Fruit fly (Drosophila melanogaster) whole organism, embryonic: Measurements from ENCODE around the gene CG13248.

Source experiments
- Aef1 ChIP-seq: fragments of 200-800 bp; sonication (Bioruptor generic); IDR thresholded peaks from 3 replicates; pipeline ENCODE4 v1.3.6; 2022; ENCODE audit warnings: missing biosample characterization, missing genetic modification characterization
- Antp ChIP-seq: fragments of 200-800 bp; sonication (Bioruptor generic); optimal IDR thresholded peaks from 3 replicates; lab custom pipeline; 2016; ENCODE audit warnings: missing biosample characterization, missing genetic modification characterization
- Blimp-1 ChIP-seq: fragments of 200-800 bp; sonication (Bioruptor generic); optimal IDR thresholded peaks from 3 replicates; lab custom pipeline; 2018; ENCODE audit warnings: missing biosample characterization, missing genetic modification characterization, mild to moderate bottlenecking, moderate library complexity, missing genetic modification reagents
- CG10209 ChIP-seq: fragments of 200-800 bp; sonication (Bioruptor generic); optimal IDR thresholded peaks from 3 replicates; lab custom pipeline; 2017; ENCODE audit warnings: missing biosample characterization, mild to moderate bottlenecking, missing genetic modification characterization, missing genetic modification reagents
- CG10543 ChIP-seq: fragments of 200-800 bp; sonication (Bioruptor generic); optimal IDR thresholded peaks from 3 replicates; lab custom pipeline; 2017; ENCODE audit warnings: missing biosample characterization, mild to moderate bottlenecking, missing genetic modification characterization, moderate library complexity
- CG11398 ChIP-seq: fragments of 200-800 bp; sonication (Bioruptor generic); optimal IDR thresholded peaks from 2 replicates; lab custom pipeline; 2016; ENCODE audit warnings: missing biosample characterization, missing genetic modification characterization
- CG11695 ChIP-seq: fragments of 200-800 bp; sonication (Bioruptor generic); IDR thresholded peaks from 3 replicates; pipeline ENCODE4 v1.3.6; 2022; ENCODE audit warnings: missing biosample characterization, missing genetic modification characterization
- CG13775 ChIP-seq: fragments of 200-800 bp; sonication (Bioruptor generic); optimal IDR thresholded peaks from 3 replicates; lab custom pipeline; 2017; ENCODE audit warnings: missing biosample characterization, mild to moderate bottlenecking, missing genetic modification characterization
- CG13894 ChIP-seq: fragments of 200-800 bp; sonication (Bioruptor generic); optimal IDR thresholded peaks from 3 replicates; lab custom pipeline; 2018; ENCODE audit warnings: missing biosample characterization, mild to moderate bottlenecking, missing genetic modification characterization, moderate library complexity
- CG16815 ChIP-seq: fragments of 200-800 bp; sonication (Bioruptor generic); optimal IDR thresholded peaks from 3 replicates; lab custom pipeline; 2017; ENCODE audit warnings: missing biosample characterization, mild to moderate bottlenecking, missing genetic modification characterization
- CG17612 ChIP-seq: fragments of 200-800 bp; sonication (Bioruptor generic); IDR thresholded peaks from 2 replicates; pipeline ENCODE4 v1.3.6; 2022; ENCODE audit warnings: missing biosample characterization, missing genetic modification characterization
- CG18011 ChIP-seq: fragments of 200-800 bp; sonication (Bioruptor generic); optimal IDR thresholded peaks from 2 replicates; lab custom pipeline; 2017; ENCODE audit warnings: missing biosample characterization, missing genetic modification characterization, mild to moderate bottlenecking, moderate library complexity, missing genotype
- CG2199 ChIP-seq: fragments of 200-800 bp; sonication (Bioruptor generic); IDR thresholded peaks from 3 replicates; pipeline ENCODE4 v1.3.6; 2022; ENCODE audit warnings: missing biosample characterization, missing genetic modification characterization
- CG5180 ChIP-seq: fragments of 200-800 bp; sonication (Bioruptor generic); optimal IDR thresholded peaks from 3 replicates; lab custom pipeline; 2017; ENCODE audit warnings: missing biosample characterization, missing genetic modification characterization, mild to moderate bottlenecking, moderate library complexity, missing genetic modification reagents
- CG6854 ChIP-seq: fragments of 200-800 bp; sonication (Bioruptor generic); optimal IDR thresholded peaks from 3 replicates; lab custom pipeline; 2017; ENCODE audit warnings: missing biosample characterization, mild to moderate bottlenecking, missing genetic modification characterization
- CG7271 ChIP-seq: fragments of 200-800 bp; sonication (Bioruptor generic); optimal IDR thresholded peaks from 2 replicates; lab custom pipeline; 2018; ENCODE audit warnings: missing biosample characterization, mild to moderate bottlenecking, missing genetic modification characterization, moderate library complexity
- CG8388 ChIP-seq: fragments of 200-800 bp; sonication (Bioruptor generic); optimal IDR thresholded peaks from 2 replicates; lab custom pipeline; 2019; ENCODE audit warnings: missing biosample characterization, mild to moderate bottlenecking, missing genetic modification characterization, moderate library complexity
- CG8478 ChIP-seq: fragments of >200 bp; optimal IDR thresholded peaks from 2 replicates; lab custom pipeline; 2018
- CHES-1-like ChIP-seq: fragments of 200-800 bp; sonication (Bioruptor generic); optimal IDR thresholded peaks from 2 replicates; lab custom pipeline; 2016; ENCODE audit warnings: missing biosample characterization, missing genetic modification characterization
- Dll ChIP-seq: fragments of 200-800 bp; sonication (Bioruptor generic); IDR thresholded peaks from 4 replicates; pipeline ENCODE4 v1.3.6; 2022; ENCODE audit warnings: missing biosample characterization, missing genetic modification characterization; ENCODE audit not compliant: partially characterized antibody
- MTF-1 ChIP-seq: fragments of 200-800 bp; sonication (Bioruptor generic); optimal IDR thresholded peaks from 2 replicates; lab custom pipeline; 2018; ENCODE audit warnings: missing biosample characterization, mild to moderate bottlenecking, missing genetic modification characterization, borderline replicate concordance
- Med ChIP-seq: fragments of 200-800 bp; sonication (Bioruptor generic); peaks from one replicate; lab custom pipeline; 2016; ENCODE audit warnings: missing biosample characterization, missing genetic modification characterization, mild to moderate bottlenecking, inconsistent platforms, moderate library complexity
- Myb ChIP-seq: fragments of 200-800 bp; sonication (Bioruptor generic); optimal IDR thresholded peaks from 2 replicates; lab custom pipeline; 2016; ENCODE audit warnings: missing biosample characterization, missing genetic modification characterization
- NfI ChIP-seq: fragments of 200-800 bp; sonication (Bioruptor generic); optimal IDR thresholded peaks from 3 replicates; lab custom pipeline; 2018; ENCODE audit warnings: missing biosample characterization, mild to moderate bottlenecking, missing genetic modification characterization, moderate library complexity
- Optix ChIP-seq: fragments of 200-800 bp; sonication (Bioruptor generic); IDR thresholded peaks from 3 replicates; pipeline ENCODE4 v1.3.6; 2022; ENCODE audit warnings: missing biosample characterization, missing genetic modification characterization
- Stat92E ChIP-seq, 3 experiments: fragments of >200 bp in 2 of 3; fragments of 200-800 bp in 1 of 3; sonication (Bioruptor generic) in 1 of 3; optimal IDR thresholded peaks; 2 replicates each; lab custom pipeline; 2017 to 2019; ENCODE audit warnings: missing biosample characterization in 3 of 3, missing genetic modification characterization in 3 of 3, mild to moderate bottlenecking in 1 of 3, moderate library complexity in 1 of 3
- TFAM ChIP-seq: fragments of 200-800 bp; sonication (Bioruptor generic); optimal IDR thresholded peaks from 2 replicates; lab custom pipeline; 2017; ENCODE audit warnings: missing biosample characterization, missing genetic modification characterization, inconsistent platforms
- ato ChIP-seq: fragments of 200-800 bp; sonication (Bioruptor generic); IDR thresholded peaks from 2 replicates; pipeline ENCODE4 v1.3.6; 2022; ENCODE audit warnings: missing biosample characterization, missing genetic modification characterization; ENCODE audit not compliant: partially characterized antibody
- cas ChIP-seq: fragments of 200-800 bp; sonication (Bioruptor generic); IDR thresholded peaks from 2 replicates; pipeline ENCODE4 v1.3.6; 2022; ENCODE audit warnings: missing biosample characterization, missing genetic modification characterization
- cg ChIP-seq: fragments of 200-800 bp; sonication (Bioruptor generic); optimal IDR thresholded peaks from 3 replicates; lab custom pipeline; 2019; ENCODE audit warnings: missing biosample characterization, mild to moderate bottlenecking, missing genetic modification characterization, moderate library complexity
- ci ChIP-seq: fragments of 200-800 bp; sonication (Bioruptor generic); IDR thresholded peaks from 3 replicates; pipeline ENCODE4 v1.3.6; 2022; ENCODE audit warnings: missing biosample characterization, missing genetic modification characterization
- h ChIP-seq: fragments of >200 bp; optimal IDR thresholded peaks from 2 replicates; lab custom pipeline; 2017
- kah ChIP-seq: fragments of 200-800 bp; sonication (Bioruptor generic); optimal IDR thresholded peaks from 2 replicates; lab custom pipeline; 2018; ENCODE audit warnings: missing biosample characterization, mild to moderate bottlenecking, missing genetic modification characterization
- ken ChIP-seq: fragments of 200-800 bp; sonication (Bioruptor generic); IDR thresholded peaks from 3 replicates; pipeline ENCODE4 v1.3.6; 2022; ENCODE audit warnings: missing biosample characterization, missing genetic modification characterization
- kni ChIP-seq: fragments of 200-800 bp; sonication (Bioruptor generic); optimal IDR thresholded peaks from 3 replicates; lab custom pipeline; 2017; ENCODE audit warnings: mild to moderate bottlenecking, missing biosample characterization, missing genetic modification reagents, missing genetic modification characterization
- lbe ChIP-seq: fragments of 200-800 bp; sonication (Bioruptor generic); optimal IDR thresholded peaks from 2 replicates; lab custom pipeline; 2016; ENCODE audit warnings: missing biosample characterization, mild to moderate bottlenecking, missing genetic modification characterization
- nerfin-2 ChIP-seq: fragments of 200-800 bp; sonication (Bioruptor generic); IDR thresholded peaks from 2 replicates; pipeline ENCODE4 v1.3.6; 2022; ENCODE audit warnings: missing biosample characterization, missing genetic modification characterization; ENCODE audit not compliant: partially characterized antibody
- nom ChIP-seq: fragments of 200-800 bp; sonication (Bioruptor generic); optimal IDR thresholded peaks from 2 replicates; lab custom pipeline; 2017; ENCODE audit warnings: missing biosample characterization, missing genetic modification characterization, mild to moderate bottlenecking, moderate library complexity, missing genetic modification reagents
- oc ChIP-seq: fragments of 200-800 bp; sonication (Bioruptor generic); optimal IDR thresholded peaks from 2 replicates; lab custom pipeline; 2018; ENCODE audit warnings: missing biosample characterization, mild to moderate bottlenecking, missing genetic modification characterization, moderate library complexity
- pan ChIP-seq, 4 experiments: fragments of >200 bp in 3 of 4; fragments of 200-800 bp in 1 of 4; sonication (Bioruptor generic) in 1 of 4; optimal IDR thresholded peaks in 3 of 4; IDR thresholded peaks in 1 of 4; 2 replicates each; pipeline versions ENCODE4 v1.3.6 to Lab custom; 2017 to 2022; ENCODE audit warnings: missing biosample characterization in 2 of 4, missing genetic modification characterization in 2 of 4, mixed read lengths in 1 of 4
- peb ChIP-seq: fragments of 200-800 bp; sonication (Bioruptor generic); IDR thresholded peaks from 2 replicates; pipeline ENCODE4 v1.3.6; 2022; ENCODE audit warnings: missing biosample characterization, missing genetic modification characterization
- psq ChIP-seq: fragments of 200-800 bp; sonication (Bioruptor generic); optimal IDR thresholded peaks from 2 replicates; lab custom pipeline; 2017; ENCODE audit warnings: missing biosample characterization, missing genetic modification characterization
- pum ChIP-seq: fragments of 200-800 bp; sonication (Bioruptor generic); optimal IDR thresholded peaks from 2 replicates; lab custom pipeline; 2016; ENCODE audit warnings: missing biosample characterization, missing genetic modification characterization
- ssp ChIP-seq: fragments of 200-800 bp; sonication (Bioruptor generic); IDR thresholded peaks from 2 replicates; pipeline ENCODE4 v1.3.6; 2022; ENCODE audit warnings: missing biosample characterization, missing genetic modification characterization
- tna ChIP-seq: fragments of 200-800 bp; sonication (Bioruptor generic); IDR thresholded peaks from 2 replicates; pipeline ENCODE4 v1.3.6; 2022; ENCODE audit warnings: missing biosample characterization, missing genetic modification characterization; ENCODE audit not compliant: partially characterized antibody
- twi ChIP-seq: fragments of 200-800 bp; optimal IDR thresholded peaks from 2 replicates; lab custom pipeline; 2019; ENCODE audit warnings: missing biosample characterization, mild to moderate bottlenecking, missing genetic modification characterization, moderate library complexity

Gene CG13248

dm6 chr3L:20403493-20404379, 6.6 kb downstream of the CG13248 start (continued):
- TF ChIP-seq lbe (GFP tag; lab: Kevin White, UChicago) (peak; percentile 29), CG13894 (peak; percentile 76), CG10209 (no peak), kni (GFP tag; lab: Kevin White, UChicago) (no peak), Optix (GFP tag; lab: Robert Waterston, UW) (no peak), Aef1 (no peak), kah (GFP tag; lab: Kevin White, UChicago) (no peak), MTF-1 (no peak), oc (tag; lab: Kevin White, UChicago) (no peak), CG11695 (GFP tag; lab: Robert Waterston, UW) (no peak), Myb (GFP tag; lab: Kevin White, UChicago) (peak; percentile 21), CG18011 (GFP tag; lab: Kevin White, UChicago) (no peak), pum (no peak), CG7271 (tag; lab: Kevin White, UChicago) (no peak), nom (GFP tag; lab: Kevin White, UChicago) (peak; percentile 22), ci (GFP tag; lab: Robert Waterston, UW) (0 out of 3 replicates have a peak, but pooled peaks have one; percentile 27), CG6854 (GFP tag; lab: Kevin White, UChicago) (no peak), CG2199 (GFP tag; lab: Robert Waterston, UW) (0 out of 3 replicates have a peak, but pooled peaks have one; percentile 0)

dm6 chr3L:20402665-20403492, 7.5 kb downstream of the CG13248 start:
- TF ChIP-seq ato (GFP tag; lab: Robert Waterston, UW) = no peak
- TF ChIP-seq Antp (GFP tag; lab: Kevin White, UChicago) = no peak
- TF ChIP-seq CG13775 (GFP tag; lab: Kevin White, UChicago) = peak; percentile 45
- TF ChIP-seq TFAM (GFP tag; lab: Kevin White, UChicago) = no peak
- TF ChIP-seq Dll (GFP tag; lab: Robert Waterston, UW) = no peak
- no peak for TF ChIP-seq NfI (GFP tag; lab: Kevin White, UChicago)
- no peak for TF ChIP-seq cg (GFP tag; lab: Kevin White, UChicago)
- TF ChIP-seq CG16815 = peak; percentile 50
- no peak for TF ChIP-seq peb (GFP tag; lab: Robert Waterston, UW)
- no peak for TF ChIP-seq CG17612
- no peak for TF ChIP-seq CG10543 (GFP tag; lab: Kevin White, UChicago)
- TF ChIP-seq nerfin-2 = no peak
- no peak for TF ChIP-seq psq (GFP tag; lab: Kevin White, UChicago)
- TF ChIP-seq CHES-1-like (GFP tag; lab: Kevin White, UChicago) = peak; percentile 12
- peak in 1 of 3 experiments; percentile 10 for TF ChIP-seq Stat92E (GFP tag; optimal IDR thresholded peaks at IDR 0.05; lab: Kevin White, UChicago)
- TF ChIP-seq pan (optimal IDR thresholded peaks at IDR 0.05; lab: Kevin White, UChicago) = no peak
- no peak for TF ChIP-seq pan (GFP tag; optimal IDR thresholded peaks at IDR 0.05 in 1 of 2, IDR thresholded peaks at IDR 0.05 in 1 of 2)
- no peak for TF ChIP-seq CG8478
- TF ChIP-seq CG5180 = no peak
- no peak for TF ChIP-seq CG11398
- peak; percentile 85 for TF ChIP-seq twi (tag; lab: Kevin White, UChicago)
- peak; percentile 54 for TF ChIP-seq Med (GFP tag; lab: Kevin White, UChicago)
- TF ChIP-seq cas (GFP tag; lab: Robert Waterston, UW) = no peak
- 0 out of 3 replicates have a peak, but pooled peaks have one; percentile 13 for TF ChIP-seq ken (GFP tag; lab: Robert Waterston, UW)
- no peak for TF ChIP-seq Blimp-1 (GFP tag; lab: Kevin White, UChicago)
- no peak for TF ChIP-seq ssp (GFP tag; lab: Robert Waterston, UW)
- no peak for TF ChIP-seq CG8388 (GFP tag; lab: Kevin White, UChicago)
- no peak for TF ChIP-seq tna (GFP tag; lab: Robert Waterston, UW)
- TF ChIP-seq h (lab: Kevin White, UChicago) = no peak
